Worm (Caenorhabditis elegans) whole organism, late embryonic: ENCODE data around the gene polk-1.

Source experiments
- K09A11.1 ChIP-seq: sonication (generic microtip); optimal IDR thresholded peaks from 2 replicates; lab custom pipeline; 2017; ENCODE audit warnings: antibody characterized with exemption, mild to moderate bottlenecking, missing genetic modification characterization, missing compliant biosample characterization; ENCODE audit not compliant: insufficient read depth
- ceh-24 ChIP-seq: sonication (generic microtip); optimal IDR thresholded peaks from 2 replicates; lab custom pipeline; 2016; ENCODE audit warnings: mild to moderate bottlenecking, missing genetic modification characterization, missing compliant biosample characterization
- ceh-9 ChIP-seq: sonication (generic microtip); optimal IDR thresholded peaks from 2 replicates; lab custom pipeline; 2016; ENCODE audit warnings: mild to moderate bottlenecking, missing genetic modification characterization, inconsistent platforms, missing compliant biosample characterization
- dve-1 ChIP-seq: sonication (generic microtip); optimal IDR thresholded peaks from 2 replicates; lab custom pipeline; 2017; ENCODE audit warnings: antibody characterized with exemption, mild to moderate bottlenecking, missing genetic modification characterization, missing compliant biosample characterization
- ets-4 ChIP-seq: sonication (generic microtip); optimal IDR thresholded peaks from 2 replicates; lab custom pipeline; 2016; ENCODE audit warnings: missing genetic modification characterization, missing compliant biosample characterization
- npax-4 ChIP-seq: sonication (generic microtip); optimal IDR thresholded peaks from 2 replicates; lab custom pipeline; 2016; ENCODE audit warnings: missing genetic modification characterization, missing compliant biosample characterization
- pqm-1 ChIP-seq: sonication (generic microtip); optimal IDR thresholded peaks from 2 replicates; lab custom pipeline; 2016; ENCODE audit warnings: missing genetic modification characterization, missing compliant biosample characterization
- pros-1 ChIP-seq: fragments of 150-350 bp; optimal IDR thresholded peaks from 2 replicates; lab custom pipeline; 2014; ENCODE audit warnings: missing biosample characterization, missing genetic modification reagents, missing genetic modification characterization

DNA sequence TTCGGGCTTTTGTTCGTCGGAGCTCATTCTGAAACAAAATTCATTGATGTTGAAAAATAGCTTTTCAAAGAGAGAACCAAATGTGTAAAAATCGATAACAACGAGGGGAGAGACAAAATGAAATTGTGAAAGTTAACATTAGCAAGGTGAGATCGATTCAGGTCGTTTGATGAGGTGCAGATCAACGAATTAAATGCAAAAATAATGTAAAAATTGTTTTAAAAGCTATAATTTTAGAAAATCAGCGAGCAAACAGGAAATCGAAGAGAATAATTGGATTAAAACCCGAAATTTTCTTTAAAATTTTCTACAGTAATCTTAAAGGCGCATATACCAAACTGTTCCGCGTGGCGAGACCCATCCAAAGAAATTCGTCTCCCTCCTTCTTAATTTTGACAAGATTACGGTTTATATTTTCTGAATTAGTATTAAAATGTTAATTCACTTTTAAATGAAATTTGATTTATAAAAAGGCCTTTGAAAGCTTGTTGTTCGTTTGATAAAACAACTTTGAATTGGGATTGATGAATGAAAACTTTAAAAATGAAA is 9.9 kb downstream of the polk-1 start, which contains the start of gene C13G5.2:
- no peak for TF ChIP-seq dve-1 (tag; lab: Kevin White, UChicago)
- no peak for TF ChIP-seq ceh-9
- TF ChIP-seq npax-4 (tag; lab: Kevin White, UChicago): no peak
- TF ChIP-seq K09A11.1: no peak
- no peak for TF ChIP-seq ets-4 (tag; lab: Kevin White, UChicago)
- no peak for TF ChIP-seq ceh-24 (tag; lab: Kevin White, UChicago)
- no peak for TF ChIP-seq pros-1 (tag; lab: Kevin White, UChicago)
- TF ChIP-seq pqm-1: no peak
